Fruit fly (Drosophila melanogaster) S2 (cell line): ENCODE measurements around the gene ida.

Experiments used
- CG8478 ChIP-seq: fragments of >200 bp; optimal IDR thresholded peaks from 2 replicates; lab custom pipeline; 2018
- CTCF ChIP-seq, 2 experiments: fragments of >200 bp; optimal IDR thresholded peaks; 2 replicates each; lab custom pipeline; 2018

Gene ida

DNA sequence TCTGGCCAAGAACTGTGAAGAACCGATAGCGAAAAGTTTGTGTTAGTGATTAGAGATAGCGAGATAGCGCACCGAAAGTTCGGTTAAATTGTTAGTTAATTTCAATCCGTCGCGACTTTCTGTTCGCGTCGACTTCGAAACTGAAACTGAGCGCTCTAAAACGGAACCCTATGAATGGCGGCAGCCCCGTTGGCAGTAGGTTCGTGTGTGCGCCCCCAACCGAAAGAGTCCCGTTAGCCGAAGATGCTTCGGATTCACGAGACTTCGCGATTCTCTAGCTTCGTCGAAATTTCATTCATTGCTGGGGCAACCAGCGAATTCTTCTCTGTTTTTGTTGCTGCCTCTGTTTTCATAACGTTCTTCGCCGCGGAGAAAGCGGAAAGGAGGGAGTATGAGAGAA is 20.3 kb downstream of the ida start:
- TF ChIP-seq CG8478 (lab: Kevin White, UChicago) (no peak), CTCF (optimal IDR thresholded peaks at IDR 0.05; lab: Kevin White, UChicago) (no peak)

DNA sequence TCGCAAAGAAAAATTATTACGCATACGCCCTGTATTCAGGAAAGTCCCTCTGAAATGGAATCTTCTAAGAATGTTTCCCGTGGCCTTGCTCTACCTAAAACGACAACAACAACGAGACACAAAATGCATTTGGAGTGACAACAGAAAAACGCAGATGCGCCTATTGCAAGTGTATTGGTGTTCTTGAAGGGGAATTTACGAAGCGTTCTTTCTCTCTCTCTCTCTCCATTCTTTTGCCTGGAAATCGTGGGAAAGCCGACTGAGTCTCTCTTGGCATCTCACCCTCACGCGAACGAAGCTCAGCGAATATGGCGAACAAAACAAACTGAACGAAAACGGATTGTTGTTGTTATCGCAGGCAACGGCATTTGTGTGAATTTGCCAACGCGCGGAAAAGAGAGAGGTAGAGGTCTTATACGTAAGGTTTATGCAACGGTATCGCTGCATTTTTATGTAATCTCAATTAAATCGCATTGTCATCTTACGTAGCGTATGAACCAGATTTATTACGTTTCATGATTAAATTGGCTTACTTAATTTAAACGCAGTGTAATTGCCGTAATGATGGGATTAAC is 21.1 kb downstream of the ida start:
- no peak for TF ChIP-seq CG8478 (lab: Kevin White, UChicago)
- TF ChIP-seq CTCF (optimal IDR thresholded peaks at IDR 0.05; lab: Kevin White, UChicago), result no peak

DNA sequence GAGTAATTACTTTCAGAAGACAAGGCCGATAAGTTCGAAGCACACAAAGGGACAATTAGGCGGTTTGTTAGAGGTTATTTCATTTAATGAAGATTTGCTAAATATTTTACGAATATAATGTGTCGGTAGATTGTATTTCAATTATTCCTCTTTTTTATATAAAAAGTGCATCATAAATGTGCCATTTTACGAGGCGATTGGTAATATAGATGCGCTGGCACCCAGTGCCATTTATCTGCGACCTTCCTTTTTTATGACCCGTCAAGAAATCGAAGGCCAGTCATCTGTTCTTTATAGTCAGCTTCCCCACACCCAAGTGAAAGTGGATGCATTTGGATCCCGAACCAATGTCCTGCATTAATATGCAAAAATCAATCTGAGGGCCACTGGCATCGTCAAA is 22.3 kb downstream of the ida start:
- TF ChIP-seq CTCF (optimal IDR thresholded peaks at IDR 0.05; lab: Kevin White, UChicago) (no peak), CG8478 (lab: Kevin White, UChicago) (no peak)

DNA sequence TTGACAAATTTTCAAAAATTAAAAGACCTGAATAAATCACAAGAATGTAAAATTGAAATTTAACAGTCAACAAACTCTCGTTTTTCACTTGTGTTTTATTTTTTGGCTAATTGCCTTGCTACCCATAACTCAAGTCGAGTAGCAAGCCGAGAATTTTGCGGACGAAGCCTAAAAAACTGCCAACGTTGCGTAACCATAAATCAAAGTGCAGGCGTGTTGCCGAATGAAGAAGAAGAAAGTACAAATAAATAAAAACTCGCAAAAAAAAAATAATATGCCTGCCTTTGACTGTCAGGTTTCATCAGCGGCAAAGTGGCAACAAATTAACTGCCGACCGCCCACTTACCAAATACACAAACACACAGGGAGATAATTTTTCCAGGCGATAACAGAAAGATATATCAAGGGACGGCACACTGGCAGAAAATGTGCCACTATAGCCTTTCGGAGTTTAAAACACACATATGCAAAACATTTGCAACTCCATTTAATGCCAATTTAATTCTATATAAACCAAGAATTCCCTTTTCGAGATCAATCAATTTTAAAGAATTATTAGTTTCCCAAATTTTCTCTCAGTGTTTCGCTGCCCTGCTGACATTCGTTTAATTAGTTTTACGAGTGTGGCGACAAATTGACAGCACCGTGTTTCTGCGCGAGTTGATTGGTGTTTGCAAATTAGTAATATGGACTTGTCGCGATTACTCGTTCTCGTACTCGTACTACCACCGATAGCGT is 23.2 kb downstream of the ida start:
- TF ChIP-seq CTCF (optimal IDR thresholded peaks at IDR 0.05; lab: Kevin White, UChicago), result no peak
- TF ChIP-seq CG8478 (lab: Kevin White, UChicago), result no peak

DNA sequence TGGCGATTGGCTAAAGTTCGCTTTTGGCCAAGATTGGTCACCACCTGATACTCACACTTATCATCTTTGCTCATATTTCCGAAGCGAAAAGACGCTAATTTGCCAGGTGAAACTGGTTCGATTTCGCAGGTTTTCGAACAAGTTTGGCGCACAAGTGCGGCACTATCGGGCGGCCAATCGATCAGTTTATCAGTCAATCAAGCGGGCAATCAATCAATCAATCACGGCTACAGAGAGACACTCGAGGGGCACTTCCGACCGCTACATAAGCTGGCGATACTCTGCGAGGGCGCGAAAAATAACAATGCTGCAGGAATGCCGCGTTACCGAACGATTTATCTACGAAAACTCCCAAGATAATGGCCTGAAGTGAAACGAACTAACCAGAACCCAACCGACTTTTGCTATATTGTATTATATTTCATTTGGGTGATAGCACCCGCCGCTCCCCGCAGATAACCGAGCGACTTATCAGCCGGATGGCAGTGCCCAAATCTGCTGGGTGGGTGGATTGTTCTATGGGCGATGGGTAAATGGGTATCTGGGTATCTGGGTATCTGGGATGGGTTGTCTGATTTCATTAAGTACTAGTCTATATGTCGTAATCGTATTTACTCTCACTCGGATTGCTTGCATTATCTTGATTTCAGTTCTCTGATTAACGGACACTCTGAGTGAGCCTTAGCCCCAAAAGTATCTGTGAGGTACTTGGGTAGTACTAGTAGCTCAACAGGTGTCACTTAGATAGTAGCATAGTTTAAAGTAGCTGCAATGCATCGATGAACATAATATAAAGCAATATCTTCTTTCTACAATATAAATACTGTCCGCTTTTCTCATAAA is 24.0 kb downstream of the ida start:
- TF ChIP-seq CG8478 (lab: Kevin White, UChicago) (no peak), CTCF (optimal IDR thresholded peaks at IDR 0.05; lab: Kevin White, UChicago) (no peak)

DNA sequence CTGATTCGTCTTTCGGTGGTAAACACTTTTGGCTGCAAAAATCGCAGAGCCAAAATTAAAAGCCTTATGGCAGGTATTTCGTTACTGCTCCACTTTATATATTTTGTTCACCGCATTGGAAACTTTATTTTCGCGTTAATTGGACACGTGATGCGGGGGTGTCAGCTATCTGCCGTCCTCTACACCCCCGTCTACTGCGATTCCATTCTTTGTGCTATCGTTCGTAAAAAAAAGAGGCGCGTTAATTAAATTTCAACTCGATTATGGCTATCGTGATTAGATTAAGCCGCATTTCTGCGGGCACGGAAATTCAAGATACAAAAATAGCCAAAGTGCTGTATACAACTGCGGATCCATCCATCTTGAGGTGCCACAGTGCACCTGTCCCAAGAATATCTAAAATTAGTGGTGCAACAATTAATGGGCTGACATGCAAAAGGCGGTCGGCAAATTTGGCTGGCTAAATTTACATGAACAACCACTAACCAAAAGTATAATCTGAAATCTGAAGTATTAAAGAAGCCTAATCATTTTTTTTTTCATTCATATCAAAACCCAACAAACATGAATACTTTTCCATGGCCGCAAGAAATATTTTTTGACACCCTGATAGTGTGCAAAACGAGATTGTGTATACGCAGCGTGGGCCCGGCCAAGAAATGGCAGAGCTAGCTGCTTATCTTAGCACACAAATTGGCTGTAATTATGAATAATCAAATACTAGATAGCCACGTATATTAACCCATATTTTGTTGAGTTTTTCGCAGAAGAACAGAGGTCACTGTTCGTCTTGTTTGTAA is 25.0 kb downstream of the ida start:
- TF ChIP-seq CG8478 (lab: Kevin White, UChicago), result no peak
- no peak for TF ChIP-seq CTCF (optimal IDR thresholded peaks at IDR 0.05; lab: Kevin White, UChicago)

DNA sequence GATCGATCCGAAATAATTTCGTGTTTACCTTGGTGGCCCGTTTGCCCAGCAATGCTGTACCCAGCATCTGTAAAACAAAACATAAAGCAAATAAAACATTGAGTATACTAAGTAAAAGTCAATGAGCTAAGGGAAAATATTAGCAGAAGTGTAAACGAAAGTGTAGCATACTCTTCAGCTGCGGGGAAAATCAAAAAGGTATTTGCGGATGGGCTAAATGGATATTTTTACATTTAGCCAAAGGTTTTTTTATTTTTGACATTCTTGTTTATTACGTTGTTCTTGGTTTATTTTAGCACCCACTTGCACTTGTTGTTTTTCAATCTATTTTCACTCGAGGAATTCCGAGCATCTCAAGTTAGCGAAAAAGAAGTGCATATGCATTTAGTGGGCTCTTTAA is 25.8 kb downstream of the ida start:
- no peak for TF ChIP-seq CG8478 (lab: Kevin White, UChicago)
- TF ChIP-seq CTCF (optimal IDR thresholded peaks at IDR 0.05; lab: Kevin White, UChicago), result no peak

DNA sequence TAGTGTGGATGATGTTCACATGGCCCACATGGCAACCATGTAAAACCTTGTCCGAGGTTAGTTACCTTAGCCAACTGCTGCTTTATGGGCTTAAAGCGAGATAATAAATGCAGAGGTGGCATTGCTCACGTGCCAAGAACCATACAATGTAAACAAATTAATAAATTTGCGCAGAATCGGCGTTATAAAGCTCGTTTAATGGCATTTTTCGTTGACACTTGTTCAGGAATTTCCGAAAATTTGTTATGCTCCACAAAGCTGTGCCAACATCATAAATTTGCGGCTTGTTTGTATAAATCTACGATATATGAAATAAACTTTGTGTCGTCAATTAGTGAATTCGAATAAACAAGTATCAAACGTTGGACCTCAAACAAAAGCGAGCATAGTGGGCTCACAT is 26.6 kb downstream of the ida start:
- TF ChIP-seq CG8478 (lab: Kevin White, UChicago), result no peak
- TF ChIP-seq CTCF (optimal IDR thresholded peaks at IDR 0.05; lab: Kevin White, UChicago), result no peak

DNA sequence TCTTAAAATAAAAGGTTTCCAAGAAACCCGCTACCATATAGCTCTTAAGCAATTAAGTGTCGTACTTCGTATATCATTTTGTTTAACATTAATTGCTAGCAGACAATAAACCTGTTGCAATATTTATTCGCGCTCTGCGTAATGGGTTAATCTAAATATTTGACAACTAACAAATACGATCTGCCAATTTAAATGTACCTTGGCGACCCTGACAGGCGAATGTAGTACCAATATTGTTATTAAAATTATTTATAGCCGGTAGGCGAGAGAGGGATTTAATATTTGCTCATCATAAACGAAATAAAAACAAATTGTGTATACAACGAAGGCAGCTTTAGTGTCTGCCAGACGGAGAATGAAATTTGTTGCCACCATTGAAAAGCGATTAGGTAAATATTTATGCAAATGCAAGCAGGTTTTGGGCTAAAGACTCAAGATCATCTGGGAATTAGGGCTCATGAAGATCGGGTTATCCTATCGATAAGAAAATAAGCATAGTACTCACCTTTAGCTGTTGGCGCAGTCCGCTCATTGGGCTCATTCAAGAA is 27.7 kb downstream of the ida start:
- no peak for TF ChIP-seq CTCF (optimal IDR thresholded peaks at IDR 0.05; lab: Kevin White, UChicago)
- no peak for TF ChIP-seq CG8478 (lab: Kevin White, UChicago)

DNA sequence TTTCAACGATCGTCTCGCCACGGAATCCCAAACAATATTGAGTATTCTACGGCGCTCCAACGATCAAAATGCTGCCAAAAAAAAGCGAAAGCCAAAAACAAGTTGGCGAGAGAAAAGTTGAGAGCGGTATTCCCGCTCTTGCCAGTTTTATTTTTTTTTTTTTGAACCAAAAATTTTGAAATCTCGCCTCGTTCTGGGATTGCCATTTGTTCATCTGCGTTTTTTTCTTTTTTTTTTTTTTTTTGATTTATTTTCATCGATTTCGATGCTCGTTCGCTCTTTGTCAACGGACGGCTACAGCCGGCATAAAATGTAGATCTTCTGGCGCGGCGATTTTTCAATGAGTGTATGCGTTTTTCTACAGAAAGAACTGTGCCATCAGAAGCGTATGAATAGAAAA is 28.5 kb downstream of the ida start:
- TF ChIP-seq CTCF (optimal IDR thresholded peaks at IDR 0.05; lab: Kevin White, UChicago) (no peak), CG8478 (lab: Kevin White, UChicago) (no peak)

DNA sequence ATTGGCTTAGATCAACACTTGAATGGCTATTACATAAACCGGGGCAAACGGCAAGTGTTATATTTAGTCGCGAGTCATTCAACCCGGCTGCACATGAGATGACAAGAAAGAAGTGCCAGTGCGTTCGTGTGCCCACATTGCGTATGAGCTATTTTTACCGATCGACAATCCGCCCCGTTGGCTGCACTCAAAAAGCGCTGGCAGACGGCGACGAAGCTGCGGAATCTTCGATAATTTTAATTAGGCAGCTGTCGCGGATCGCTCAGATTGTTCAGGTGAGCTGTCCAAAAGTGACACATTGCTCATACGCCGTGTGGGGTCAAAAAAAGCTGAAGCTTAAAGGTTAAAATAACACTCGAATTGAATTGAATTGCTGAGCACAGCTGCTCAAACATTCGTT is 29.0 kb downstream of the ida start:
- TF ChIP-seq CTCF (optimal IDR thresholded peaks at IDR 0.05; lab: Kevin White, UChicago), result no peak
- TF ChIP-seq CG8478 (lab: Kevin White, UChicago), result no peak

DNA sequence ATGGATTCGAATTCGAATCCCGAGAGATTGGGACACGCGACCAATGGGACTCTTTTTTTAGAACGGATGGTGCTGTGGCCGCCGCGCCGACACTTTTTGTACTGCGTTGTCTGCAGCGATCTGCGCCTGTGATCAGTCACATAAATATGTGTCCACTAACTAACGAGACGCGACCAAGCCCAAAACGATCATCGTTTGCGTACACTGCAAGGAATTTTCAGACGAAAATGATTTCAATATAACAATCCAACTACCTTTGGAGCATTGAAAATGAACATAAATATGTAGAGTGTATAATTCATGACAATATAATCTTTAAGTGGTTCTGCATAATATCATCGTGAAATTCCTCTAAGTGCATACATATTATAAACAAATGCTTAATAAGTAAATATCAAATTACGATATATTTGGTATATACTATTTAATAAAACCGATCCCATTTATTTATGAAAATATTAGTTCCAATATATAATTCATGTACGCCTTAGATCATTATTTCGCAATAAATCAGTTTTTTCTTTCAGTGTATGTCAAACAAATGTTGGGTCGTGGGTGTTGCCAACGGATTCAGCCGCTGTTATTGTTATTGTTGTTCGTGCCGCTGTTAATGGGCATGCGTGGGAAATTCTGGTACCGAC is 30.5 kb downstream of the ida start, which contains the start of gene Eip63F-1:
Gene Eip63F-1, minus strand, starts transcription at position 51 of the 641 bp plus-strand sequence.
- no peak for TF ChIP-seq CG8478 (lab: Kevin White, UChicago)
- no peak for TF ChIP-seq CTCF (optimal IDR thresholded peaks at IDR 0.05; lab: Kevin White, UChicago)

DNA sequence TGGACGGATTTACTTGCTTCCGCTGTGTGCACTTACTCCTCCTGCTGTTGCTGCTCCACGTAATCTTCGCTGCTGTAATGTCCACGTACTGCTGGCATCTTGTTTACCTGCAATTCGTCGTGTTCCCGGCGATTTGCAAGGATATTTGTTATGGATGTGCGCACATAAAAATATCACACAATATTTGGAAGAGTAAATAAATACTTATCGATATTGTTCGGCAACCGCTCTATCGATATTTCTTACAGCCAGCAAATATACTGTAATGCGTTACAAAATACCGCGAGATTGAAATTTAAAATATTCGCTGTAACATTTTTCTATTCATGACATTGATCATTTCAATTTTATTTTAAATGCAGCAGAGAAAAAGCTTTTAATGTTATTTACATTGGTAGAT is 32.7 kb downstream of the ida start, which contains the start of gene CG10866:
Gene CG10866, minus strand, starts transcription at position 187 of the 400 bp plus-strand sequence.
- no peak for TF ChIP-seq CG8478 (lab: Kevin White, UChicago)
- TF ChIP-seq CTCF (optimal IDR thresholded peaks at IDR 0.05; lab: Kevin White, UChicago), result no peak
